Worm (Caenorhabditis elegans) whole organism, L3 larva: ENCODE data around the gene srab-23.

Experiments used
- R02D3.7 ChIP-seq: fragments of 150-350 bp; optimal IDR thresholded peaks from 2 replicates; lab custom pipeline; 2014; ENCODE audit warnings: missing biosample characterization, missing genetic modification characterization
- elt-3 ChIP-seq, 3 experiments: fragments of 150-350 bp in 1 of 3; sonication (generic microtip) in 2 of 3; optimal IDR thresholded peaks; 2 replicates in 2 of 3; 4 replicates in 1 of 3; lab custom pipeline; 2014 to 2017; ENCODE audit warnings: missing biosample characterization in 3 of 3, missing genetic modification characterization in 3 of 3
- nhr-28 ChIP-seq: fragments of 150-350 bp; optimal IDR thresholded peaks from 2 replicates; lab custom pipeline; 2014; ENCODE audit warnings: missing biosample characterization, missing genetic modification characterization

- no peak for TF ChIP-seq elt-3 (tag; optimal IDR thresholded peaks at IDR 0.05; lab: Kevin White, UChicago)
- TF ChIP-seq R02D3.7 (tag; lab: Kevin White, UChicago), result no peak
- no peak for TF ChIP-seq nhr-28
Observed at ce11 chrV:2016428-2016827, 19.0 kb downstream of the srab-23 start, which contains the start of gene F59A7.2.
